Worm (Caenorhabditis elegans) whole organism, late embryonic: ENCODE data around the gene dnj-13.

ENCODE experiments used
- K02D7.2 ChIP-seq: sonication (generic microtip); optimal IDR thresholded peaks from 2 replicates; lab custom pipeline; 2017; ENCODE audit warnings: mild to moderate bottlenecking, missing genetic modification characterization, missing compliant biosample characterization
- K09A11.1 ChIP-seq: sonication (generic microtip); optimal IDR thresholded peaks from 2 replicates; lab custom pipeline; 2017; ENCODE audit warnings: antibody characterized with exemption, mild to moderate bottlenecking, missing genetic modification characterization, missing compliant biosample characterization; ENCODE audit not compliant: insufficient read depth
- T23F11.4 ChIP-seq: fragments of 200-800 bp; sonication (Bioruptor generic); optimal IDR thresholded peaks from 2 replicates; lab custom pipeline; 2018; ENCODE audit warnings: mild to moderate bottlenecking, missing genetic modification characterization, missing compliant biosample characterization
- ahr-1 ChIP-seq: sonication (generic microtip); optimal IDR thresholded peaks from 2 replicates; lab custom pipeline; 2016; ENCODE audit warnings: missing genetic modification characterization, missing compliant biosample characterization
- ceh-18 ChIP-seq: sonication (generic microtip); optimal IDR thresholded peaks from 2 replicates; lab custom pipeline; 2016; ENCODE audit warnings: missing genetic modification characterization, missing compliant biosample characterization
- ceh-22 ChIP-seq: sonication (generic microtip); optimal IDR thresholded peaks from 2 replicates; lab custom pipeline; 2017; ENCODE audit warnings: missing biosample characterization, missing genetic modification characterization
- ceh-24 ChIP-seq: sonication (generic microtip); optimal IDR thresholded peaks from 2 replicates; lab custom pipeline; 2016; ENCODE audit warnings: mild to moderate bottlenecking, missing genetic modification characterization, missing compliant biosample characterization
- ceh-30 ChIP-seq: fragments of 150-350 bp; optimal IDR thresholded peaks from 2 replicates; lab custom pipeline; 2014; ENCODE audit warnings: missing biosample characterization, missing genetic modification characterization
- ceh-31 ChIP-seq: sonication (generic microtip); optimal IDR thresholded peaks from 2 replicates; lab custom pipeline; 2016; ENCODE audit warnings: missing genetic modification characterization, missing compliant biosample characterization
- ceh-34 ChIP-seq: sonication (generic microtip); optimal IDR thresholded peaks from 2 replicates; lab custom pipeline; 2016; ENCODE audit warnings: mild to moderate bottlenecking, missing genetic modification characterization, missing compliant biosample characterization
- ceh-45 ChIP-seq: fragments of 200-800 bp; sonication (Bioruptor generic); IDR thresholded peaks from 2 replicates; pipeline ENCODE4 v1.3.6; 2022; ENCODE audit warnings: missing genetic modification reagents, missing genetic modification characterization, missing compliant biosample characterization
- ceh-48 ChIP-seq: sonication (generic microtip); optimal IDR thresholded peaks from 2 replicates; lab custom pipeline; 2016; ENCODE audit warnings: missing genetic modification characterization, inconsistent platforms, missing compliant biosample characterization
- ceh-9 ChIP-seq: sonication (generic microtip); optimal IDR thresholded peaks from 2 replicates; lab custom pipeline; 2016; ENCODE audit warnings: mild to moderate bottlenecking, missing genetic modification characterization, inconsistent platforms, missing compliant biosample characterization
- che-1 ChIP-seq: sonication (generic microtip); optimal IDR thresholded peaks from 2 replicates; lab custom pipeline; 2016; ENCODE audit warnings: mild to moderate bottlenecking, missing genetic modification characterization, missing compliant biosample characterization
- dmd-4 ChIP-seq: sonication (generic microtip); optimal IDR thresholded peaks from 2 replicates; lab custom pipeline; 2016; ENCODE audit warnings: borderline replicate concordance, missing genetic modification characterization, missing compliant biosample characterization
- dve-1 ChIP-seq: sonication (generic microtip); optimal IDR thresholded peaks from 2 replicates; lab custom pipeline; 2017; ENCODE audit warnings: antibody characterized with exemption, mild to moderate bottlenecking, missing genetic modification characterization, missing compliant biosample characterization
- elt-4 ChIP-seq: sonication (generic microtip); optimal IDR thresholded peaks from 2 replicates; lab custom pipeline; 2016; ENCODE audit warnings: missing genetic modification characterization, missing compliant biosample characterization
- ets-4 ChIP-seq: sonication (generic microtip); optimal IDR thresholded peaks from 2 replicates; lab custom pipeline; 2016; ENCODE audit warnings: missing genetic modification characterization, missing compliant biosample characterization
- fkh-10 ChIP-seq: fragments of 150-350 bp; optimal IDR thresholded peaks from 2 replicates; lab custom pipeline; 2014; ENCODE audit warnings: missing biosample characterization, missing genetic modification reagents, missing genetic modification characterization
- gmeb-2 ChIP-seq: sonication (generic microtip); optimal IDR thresholded peaks from 2 replicates; lab custom pipeline; 2016; ENCODE audit warnings: missing genetic modification characterization, inconsistent platforms, missing compliant biosample characterization
- hlh-13 ChIP-seq: fragments of 200-800 bp; sonication (Bioruptor generic); optimal IDR thresholded peaks from 2 replicates; lab custom pipeline; 2018; ENCODE audit warnings: mild to moderate bottlenecking, missing genetic modification characterization, missing compliant biosample characterization
- hlh-30 ChIP-seq: sonication (generic microtip); optimal IDR thresholded peaks from 2 replicates; lab custom pipeline; 2017; ENCODE audit warnings: antibody characterized with exemption, missing genetic modification characterization, missing compliant biosample characterization; ENCODE audit not compliant: insufficient read depth
- lin-11 ChIP-seq: fragments of 200-800 bp; sonication (Bioruptor generic); optimal IDR thresholded peaks from 2 replicates; lab custom pipeline; 2018; ENCODE audit warnings: mild to moderate bottlenecking, missing genetic modification characterization, missing compliant biosample characterization
- madf-2 ChIP-seq: sonication (generic microtip); optimal IDR thresholded peaks from 2 replicates; lab custom pipeline; 2017; ENCODE audit warnings: missing genetic modification characterization, missing compliant biosample characterization
- nhr-232 ChIP-seq: sonication (generic microtip); optimal IDR thresholded peaks from 2 replicates; lab custom pipeline; 2016; ENCODE audit warnings: missing genetic modification characterization, missing compliant biosample characterization
- pag-3 ChIP-seq: sonication (generic microtip); optimal IDR thresholded peaks from 2 replicates; lab custom pipeline; 2016; ENCODE audit warnings: missing compliant biosample characterization, missing genetic modification characterization, borderline replicate concordance
- pat-9 ChIP-seq: fragments of 200-800 bp; sonication (Bioruptor generic); optimal IDR thresholded peaks from 2 replicates; lab custom pipeline; 2018; ENCODE audit warnings: mild to moderate bottlenecking, missing genetic modification characterization, moderate library complexity, missing compliant biosample characterization
- pha-2 ChIP-seq: sonication (generic microtip); optimal IDR thresholded peaks from 2 replicates; lab custom pipeline; 2017; ENCODE audit warnings: mild to moderate bottlenecking, missing genetic modification characterization, missing compliant biosample characterization
- pha-4 ChIP-seq: fragments of 150-350 bp; optimal IDR thresholded peaks from 2 replicates; lab custom pipeline; 2018; ENCODE audit warnings: missing biosample characterization, missing genetic modification reagents, missing genetic modification characterization
- pros-1 ChIP-seq: fragments of 150-350 bp; optimal IDR thresholded peaks from 2 replicates; lab custom pipeline; 2014; ENCODE audit warnings: missing biosample characterization, missing genetic modification reagents, missing genetic modification characterization
- sdc-2 ChIP-seq: sonication (generic microtip); optimal IDR thresholded peaks from 2 replicates; lab custom pipeline; 2016; ENCODE audit warnings: missing genotype, missing genetic modification characterization, missing compliant biosample characterization
- sox-2 ChIP-seq: fragments of 200-800 bp; sonication (Bioruptor generic); IDR thresholded peaks from 2 replicates; pipeline ENCODE4 v1.3.6; 2022; ENCODE audit warnings: missing genetic modification reagents, missing genetic modification characterization, missing compliant biosample characterization
- sox-4 ChIP-seq: sonication (generic microtip); optimal IDR thresholded peaks from 2 replicates; lab custom pipeline; 2017; ENCODE audit warnings: mild to moderate bottlenecking, missing genetic modification characterization, inconsistent platforms, missing compliant biosample characterization
- tbx-2 ChIP-seq: sonication (generic microtip); optimal IDR thresholded peaks from 2 replicates; lab custom pipeline; 2016; ENCODE audit warnings: missing genetic modification characterization, missing compliant biosample characterization
- tbx-7 ChIP-seq: sonication (generic microtip); optimal IDR thresholded peaks from 2 replicates; lab custom pipeline; 2016; ENCODE audit warnings: missing genotype, missing genetic modification characterization, missing compliant biosample characterization
- unc-42 ChIP-seq: sonication (generic microtip); optimal IDR thresholded peaks from 2 replicates; lab custom pipeline; 2016; ENCODE audit warnings: missing genotype, missing genetic modification characterization, missing compliant biosample characterization
- unc-55 ChIP-seq: sonication (generic microtip); optimal IDR thresholded peaks from 2 replicates; lab custom pipeline; 2017; ENCODE audit warnings: missing biosample characterization, missing genetic modification reagents, missing genetic modification characterization
- unc-86 ChIP-seq: sonication (generic microtip); optimal IDR thresholded peaks from 2 replicates; lab custom pipeline; 2016; ENCODE audit warnings: missing genetic modification characterization, missing compliant biosample characterization
- zip-5 ChIP-seq: sonication (generic microtip); optimal IDR thresholded peaks from 2 replicates; lab custom pipeline; 2016; ENCODE audit warnings: missing genetic modification characterization, missing compliant biosample characterization
- ztf-16 ChIP-seq: sonication (generic microtip); optimal IDR thresholded peaks from 2 replicates; lab custom pipeline; 2017; ENCODE audit warnings: missing genetic modification characterization, missing compliant biosample characterization

Gene dnj-13

ce11 chrII:11566970-11567711, 21.6 kb downstream of the dnj-13 start, which contains the start of gene F54D5.5 (continued):
- TF ChIP-seq ceh-9 (no peak), ahr-1 (tag; lab: Kevin White, UChicago) (no peak), pag-3 (no peak), pros-1 (tag; lab: Kevin White, UChicago) (peak; percentile 17), T23F11.4 (GFP tag; lab: Kevin White, UChicago) (no peak), pat-9 (tag; lab: Kevin White, UChicago) (no peak), hlh-30 (tag; lab: Kevin White, UChicago) (peak; percentile 59), ceh-30 (no peak), ets-4 (tag; lab: Kevin White, UChicago) (no peak), pha-4 (tag; lab: Kevin White, UChicago) (no peak), elt-4 (tag; lab: Kevin White, UChicago) (no peak), ceh-24 (tag; lab: Kevin White, UChicago) (no peak), ceh-18 (tag; lab: Kevin White, UChicago) (no peak), che-1 (no peak), madf-2 (tag; lab: Kevin White, UChicago) (no peak), ceh-22 (tag; lab: Kevin White, UChicago) (no peak), zip-5 (tag; lab: Kevin White, UChicago) (no peak), sdc-2 (tag; lab: Kevin White, UChicago) (peak; percentile 34), unc-55 (GFP tag; lab: Kevin White, UChicago) (no peak), ztf-16 (tag; lab: Kevin White, UChicago) (no peak), tbx-2 (peak; percentile 77), K02D7.2 (tag; lab: Kevin White, UChicago) (no peak), lin-11 (no peak), K09A11.1 (no peak), gmeb-2 (no peak), tbx-7 (tag; lab: Kevin White, UChicago) (peak; percentile 9), sox-4 (no peak), ceh-45 (GFP tag; lab: Robert Waterston, UW) (no peak), pha-2 (tag; lab: Kevin White, UChicago) (no peak)
- TF ChIP-seq, all 69 proteins: peak for 13

- TF ChIP-seq unc-42 (no peak), sdc-2 (tag; lab: Kevin White, UChicago) (no peak), fkh-10 (no peak), ahr-1 (tag; lab: Kevin White, UChicago) (no peak), ceh-48 (no peak), nhr-232 (tag; lab: Kevin White, UChicago) (no peak), sox-2 (GFP tag; lab: Robert Waterston, UW) (no peak), unc-86 (no peak), dmd-4 (tag; lab: Kevin White, UChicago) (no peak)
Observed at ce11 chrII:11568670-11569069, 23.2 kb downstream of the dnj-13 start.

- TF ChIP-seq ztf-16 (tag; lab: Kevin White, UChicago) (no peak), sox-2 (GFP tag; lab: Robert Waterston, UW) (no peak), ceh-31 (tag; lab: Kevin White, UChicago) (no peak), ceh-30 (no peak), ceh-34 (tag; lab: Kevin White, UChicago) (no peak), pat-9 (tag; lab: Kevin White, UChicago) (no peak), K09A11.1 (no peak), dve-1 (tag; lab: Kevin White, UChicago) (no peak), hlh-13 (GFP tag; lab: Kevin White, UChicago) (no peak), ceh-45 (GFP tag; lab: Robert Waterston, UW) (no peak), ahr-1 (tag; lab: Kevin White, UChicago) (no peak)
Observed at ce11 chrII:11569213-11569868, 23.8 kb downstream of the dnj-13 start, which contains the start of the genes F54D5.23 and F54D5.4. TSS of gene F54D5.23 (minus strand) at chrII:11569287. TSS of gene F54D5.4 (plus strand) at chrII:11569818.
